Fruit fly (Drosophila melanogaster): ENCODE data around the gene CG31097.

CG31097 gene

dm6 chr3R:25269909-25270308, 27.7 kb downstream of the CG31097 start, which contains the start of the genes CG11889 and CG11891:
Gene CG11889, plus strand, starts transcription at chr3R:25270209.
Gene CG11891, plus strand, starts transcription at chr3R:25270209.
- no peak for TF ChIP-seq fd59A (GFP tag; optimal IDR thresholded peaks at IDR 0.05)
- TF ChIP-seq ss (GFP tag; optimal IDR thresholded peaks at IDR 0.05): no peak
- no peak for TF ChIP-seq CG8119 (GFP tag; IDR thresholded peaks at IDR 0.05)
- no peak for TF ChIP-seq Hr38 (GFP tag; optimal IDR thresholded peaks at IDR 0.05)
- TF ChIP-seq CG7368 (GFP tag; optimal IDR thresholded peaks at IDR 0.05): no peak
- no peak for TF ChIP-seq CG8319 (GFP tag; optimal IDR thresholded peaks at IDR 0.05)
- TF ChIP-seq salr (GFP tag; optimal IDR thresholded peaks at IDR 0.05): no peak
- TF ChIP-seq Hr4 (GFP tag; optimal IDR thresholded peaks at IDR 0.05): no peak
- no peak for TF ChIP-seq CG3919 (GFP tag; optimal IDR thresholded peaks at IDR 0.05)
- no peak for TF ChIP-seq lz (GFP tag; optimal IDR thresholded peaks at IDR 0.05)
- no peak for TF ChIP-seq cyc (GFP tag; optimal IDR thresholded peaks at IDR 0.05)
- TF ChIP-seq Sox15 (GFP tag; optimal IDR thresholded peaks at IDR 0.05): no peak
- TF ChIP-seq CG32006 (GFP tag; optimal IDR thresholded peaks at IDR 0.05): no peak
- no peak for TF ChIP-seq Sox14 (GFP tag; optimal IDR thresholded peaks at IDR 0.05)
- TF ChIP-seq Eip75B (GFP tag; optimal IDR thresholded peaks at IDR 0.05): no peak
- no peak for TF ChIP-seq Ets21C (GFP tag; optimal IDR thresholded peaks at IDR 0.05)
- TF ChIP-seq fkh (GFP tag; optimal IDR thresholded peaks at IDR 0.05): no peak
- no peak for TF ChIP-seq CG6854 (GFP tag; optimal IDR thresholded peaks at IDR 0.05)

- TF ChIP-seq CG32006 (GFP tag; optimal IDR thresholded peaks at IDR 0.05): no peak
- no peak for TF ChIP-seq Hr38 (GFP tag; optimal IDR thresholded peaks at IDR 0.05)
- no peak for TF ChIP-seq CG8119 (GFP tag; IDR thresholded peaks at IDR 0.05)
- no peak for TF ChIP-seq Ets21C (GFP tag; optimal IDR thresholded peaks at IDR 0.05)
- TF ChIP-seq CG4318 (GFP tag; optimal IDR thresholded peaks at IDR 0.05): no peak
- TF ChIP-seq Sox15 (GFP tag; optimal IDR thresholded peaks at IDR 0.05): no peak
Measured at dm6 chr3R:25266751-25267150, 30.8 kb downstream of the CG31097 start.

dm6 chr3R:25265589-25266201, 31.9 kb downstream of the CG31097 start, which contains the start of the genes GlnRS and RIOK2:
Gene GlnRS, minus strand, starts transcription at chr3R:25265721.
Gene RIOK2, plus strand, starts transcription at chr3R:25265844.
- TF ChIP-seq acj6 (GFP tag; optimal IDR thresholded peaks at IDR 0.05) (no peak), CG4318 (GFP tag; optimal IDR thresholded peaks at IDR 0.05) (no peak), CG15336 (GFP tag; IDR thresholded peaks at IDR 0.05) (peak; percentile 31; the same call in 1 of the 2 replicates), CG6163 (GFP tag; IDR thresholded peaks at IDR 0.05) (no peak), pdm3 (GFP tag; optimal IDR thresholded peaks at IDR 0.05) (no peak), CG34406 (GFP tag; optimal IDR thresholded peaks at IDR 0.05) (no peak), CG1621 (tag; optimal IDR thresholded peaks at IDR 0.05) (peak; percentile 33), OdsH (GFP tag; optimal IDR thresholded peaks at IDR 0.05) (no peak), achi (GFP tag; optimal IDR thresholded peaks at IDR 0.05) (peak; percentile 45), Smox (GFP tag; optimal IDR thresholded peaks at IDR 0.05) (no peak), CG31627 (GFP tag; optimal IDR thresholded peaks at IDR 0.05) (no peak)

- TF ChIP-seq CG3032 (tag; optimal IDR thresholded peaks at IDR 0.05) (peak; percentile 58), Sox102F (GFP tag; optimal IDR thresholded peaks at IDR 0.05) (no peak), Ets21C (GFP tag; optimal IDR thresholded peaks at IDR 0.05) (no peak), vri (GFP tag; optimal IDR thresholded peaks at IDR 0.05) (peak; percentile 94), CG15336 (GFP tag; IDR thresholded peaks at IDR 0.05) (0 out of 2 replicates have a peak, but pooled peaks have one; percentile 43), salr (GFP tag; optimal IDR thresholded peaks at IDR 0.05) (no peak), achi (GFP tag; optimal IDR thresholded peaks at IDR 0.05) (peak; percentile 36), CG6163 (GFP tag; IDR thresholded peaks at IDR 0.05) (peak; percentile 58; the same call in 1 of the 3 replicates), CG8119 (GFP tag; IDR thresholded peaks at IDR 0.05) (peak; percentile 44; the same call in 2 of the 3 replicates), Smox (GFP tag; optimal IDR thresholded peaks at IDR 0.05) (no peak), Sox15 (GFP tag; optimal IDR thresholded peaks at IDR 0.05) (peak; percentile 13), CG1621 (tag; optimal IDR thresholded peaks at IDR 0.05) (peak; percentile 44), net (GFP tag; optimal IDR thresholded peaks at IDR 0.05) (no peak), svp (GFP tag) (peak; percentile 95), fkh (GFP tag; optimal IDR thresholded peaks at IDR 0.05) (peak; percentile 76), Eip93F (GFP tag; optimal IDR thresholded peaks at IDR 0.05) (peak; percentile 60), Gug (GFP tag; IDR thresholded peaks at IDR 0.05) (peak; percentile 65), CG11294 (GFP tag; IDR thresholded peaks at IDR 0.05) (peak; percentile 28; the same call in 1 of the 2 replicates), Lpt (GFP tag; optimal IDR thresholded peaks at IDR 0.05) (peak; percentile 6), Ets96B (tag; optimal IDR thresholded peaks at IDR 0.05) (peak; percentile 53), dsx (GFP tag; optimal IDR thresholded peaks at IDR 0.05; ENCODE audit: poor library complexity, severe bottlenecking) (peak; percentile 37), CG31627 (GFP tag; optimal IDR thresholded peaks at IDR 0.05) (peak; percentile 73), fd85E (GFP tag; optimal IDR thresholded peaks at IDR 0.05) (no peak), esn (GFP tag; optimal IDR thresholded peaks at IDR 0.05) (peak; percentile 78), CG9139 (GFP tag; optimal IDR thresholded peaks at IDR 0.05) (no peak)
Measured at dm6 chr3R:25262322-25262761, 35.2 kb downstream of the CG31097 start, which contains the start of the genes Kdsr and CG11858. Gene Kdsr, minus strand, starts transcription at chr3R:25262498. Gene CG11858, plus strand, starts transcription at chr3R:25262741.
